Worm (Caenorhabditis elegans) whole organism, L4 larva: ENCODE measurements around the gene H29C22.1.

Source experiments
- F10B5.3 ChIP-seq: sonication (generic microtip); optimal IDR thresholded peaks from 2 replicates; lab custom pipeline; 2016; ENCODE audit warnings: mild to moderate bottlenecking, missing genetic modification characterization, missing compliant biosample characterization
- ama-1 ChIP-seq: fragments of 150-350 bp; optimal IDR thresholded peaks from 2 replicates; lab custom pipeline; 2014; ENCODE audit warnings: inconsistent platforms, mixed read lengths
- attf-4 ChIP-seq: sonication (generic microtip); optimal IDR thresholded peaks from 3 replicates; lab custom pipeline; 2017; ENCODE audit warnings: missing biosample characterization, missing genetic modification characterization
- dpl-1 ChIP-seq: fragments of 150-350 bp; optimal IDR thresholded peaks from 2 replicates; lab custom pipeline; 2014; ENCODE audit warnings: missing biosample characterization, missing genetic modification reagents, missing genetic modification characterization
- egl-27 ChIP-seq: sonication (generic microtip); optimal IDR thresholded peaks from 3 replicates; lab custom pipeline; 2017; ENCODE audit warnings: missing biosample characterization, missing genetic modification reagents, missing genetic modification characterization
- fos-1 ChIP-seq: fragments of 150-350 bp; optimal IDR thresholded peaks from 2 replicates; lab custom pipeline; 2014; ENCODE audit warnings: missing biosample characterization, missing genetic modification characterization
- lir-3 ChIP-seq: sonication (generic microtip); optimal IDR thresholded peaks from 2 replicates; lab custom pipeline; 2016; ENCODE audit warnings: mild to moderate bottlenecking, missing genetic modification characterization, missing compliant biosample characterization
- mep-1 ChIP-seq: fragments of 150-350 bp; sonication (generic microtip); optimal IDR thresholded peaks from 3 replicates; lab custom pipeline; 2014; ENCODE audit warnings: missing biosample characterization, missing genetic modification characterization
- nhr-10 ChIP-seq: fragments of 150-350 bp; optimal IDR thresholded peaks from 2 replicates; lab custom pipeline; 2014; ENCODE audit warnings: missing biosample characterization, missing genetic modification characterization
- rbr-2 ChIP-seq: sonication (generic microtip); optimal IDR thresholded peaks from 2 replicates; lab custom pipeline; 2016; ENCODE audit warnings: missing genotype, missing genetic modification characterization, missing compliant biosample characterization
- sdz-12 ChIP-seq: fragments of 200-800 bp; sonication (Bioruptor generic); optimal IDR thresholded peaks from 2 replicates; lab custom pipeline; 2018; ENCODE audit warnings: mild to moderate bottlenecking, missing genetic modification characterization, missing compliant biosample characterization
- unc-39 ChIP-seq: sonication (generic microtip); optimal IDR thresholded peaks from 2 replicates; lab custom pipeline; 2017; ENCODE audit warnings: missing biosample characterization, missing genetic modification characterization
- unc-62 ChIP-seq, 3 experiments: fragments of 150-350 bp in 1 of 3; sonication (generic microtip); optimal IDR thresholded peaks in 2 of 3; peaks in 1 of 3; 1 replicate in 1 of 3; 2 replicates in 2 of 3; lab custom pipeline; 2014 to 2017; ENCODE audit warnings: missing biosample characterization in 3 of 3, missing genetic modification characterization in 3 of 3, missing genetic modification reagents in 3 of 3, missing genotype in 1 of 3
- zfp-2 ChIP-seq: sonication (generic microtip); optimal IDR thresholded peaks from 2 replicates; lab custom pipeline; 2016; ENCODE audit warnings: mild to moderate bottlenecking, missing genetic modification characterization, missing compliant biosample characterization

DNA sequence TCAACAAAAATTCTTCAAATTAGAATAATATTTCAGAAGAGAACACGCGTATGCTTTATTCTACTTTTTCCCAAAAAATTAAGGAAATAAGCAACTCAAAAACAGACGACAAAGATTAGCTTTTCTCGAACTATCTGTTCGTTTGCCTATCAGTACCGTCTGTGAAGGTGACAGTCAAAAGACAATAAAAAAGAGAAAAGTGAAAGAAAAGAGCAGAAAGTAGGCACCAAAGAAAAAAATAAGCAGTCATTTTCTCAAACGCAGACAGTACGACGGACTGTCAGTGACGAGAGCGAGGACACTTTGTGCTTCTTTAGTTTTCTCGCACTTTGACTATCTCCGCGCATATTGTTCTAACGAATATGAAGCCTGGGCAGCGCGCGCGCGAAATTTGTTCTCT, 44.6 kb downstream of the H29C22.1 start:
- TF ChIP-seq F10B5.3 = no peak
- TF ChIP-seq unc-39 = no peak
- no peak for TF ChIP-seq egl-27 (tag; lab: Kevin White, UChicago)
- TF ChIP-seq ama-1 (lab: Kevin White, UChicago) = no peak
- TF ChIP-seq attf-4 (tag; lab: Kevin White, UChicago) = no peak
- no peak for TF ChIP-seq lir-3 (tag; lab: Kevin White, UChicago)
- no peak for TF ChIP-seq fos-1
- TF ChIP-seq unc-62 (GFP tag; optimal IDR thresholded peaks at IDR 0.05 in 1 of 2; lab: Kevin White, UChicago) = no peak
- no peak for TF ChIP-seq unc-62 (tag; optimal IDR thresholded peaks at IDR 0.05; lab: Kevin White, UChicago)
- TF ChIP-seq mep-1 (tag; lab: Kevin White, UChicago) = no peak
- no peak for TF ChIP-seq sdz-12 (GFP tag; lab: Kevin White, UChicago)
- no peak for TF ChIP-seq nhr-10 (tag; lab: Kevin White, UChicago)
- TF ChIP-seq dpl-1 (GFP tag; lab: Kevin White, UChicago) = no peak
- TF ChIP-seq zfp-2 (tag; lab: Kevin White, UChicago) = no peak
- TF ChIP-seq rbr-2 (tag; lab: Kevin White, UChicago) = no peak
